Fruit fly (Drosophila melanogaster): ENCODE data around the gene Sh3beta.

dm6 chr3L:7361095-7361522, 8.0 kb downstream of the Sh3beta start:
- TF ChIP-seq CG34406 (GFP tag; optimal IDR thresholded peaks at IDR 0.05): peak; percentile 5
- TF ChIP-seq CG16779 (tag; optimal IDR thresholded peaks at IDR 0.05): peak; percentile 52

Data from whole organism, prepupa.